Worm (Caenorhabditis elegans) whole organism, L4 larva: ENCODE data around the gene ltah-1.2.

ENCODE experiments used
- F26F4.8 ChIP-seq: fragments of 200-800 bp; sonication (Bioruptor generic); conservative IDR thresholded peaks from 2 replicates; pipeline ENCODE4 v1.3.6; 2022; ENCODE audit warnings: missing genetic modification characterization, missing compliant biosample characterization
- F49E8.2 ChIP-seq: sonication (generic microtip); optimal IDR thresholded peaks from 2 replicates; lab custom pipeline; 2016; ENCODE audit warnings: missing compliant biosample characterization, mild to moderate bottlenecking, missing genetic modification characterization, borderline replicate concordance
- dpl-1 ChIP-seq: fragments of 150-350 bp; optimal IDR thresholded peaks from 2 replicates; lab custom pipeline; 2014; ENCODE audit warnings: missing biosample characterization, missing genetic modification reagents, missing genetic modification characterization
- fos-1 ChIP-seq: fragments of 150-350 bp; optimal IDR thresholded peaks from 2 replicates; lab custom pipeline; 2014; ENCODE audit warnings: missing biosample characterization, missing genetic modification characterization
- lim-7 ChIP-seq: fragments of 200-800 bp; sonication (Bioruptor generic); IDR thresholded peaks from 2 replicates; pipeline ENCODE4 v1.3.6; 2022; ENCODE audit warnings: missing genetic modification characterization, missing compliant biosample characterization
- nhr-77 ChIP-seq: fragments of 150-350 bp; optimal IDR thresholded peaks from 2 replicates; lab custom pipeline; 2014; ENCODE audit warnings: missing biosample characterization, missing genetic modification characterization
- pqm-1 ChIP-seq: sonication (generic microtip); optimal IDR thresholded peaks from 2 replicates; lab custom pipeline; 2017; ENCODE audit warnings: missing biosample characterization, missing genetic modification characterization

- TF ChIP-seq lim-7 (no peak), nhr-77 (tag; lab: Kevin White, UChicago) (no peak), fos-1 (tag; lab: Kevin White, UChicago) (no peak), F26F4.8 (GFP tag; lab: Robert Waterston, UW) (no peak), F49E8.2 (tag; lab: Kevin White, UChicago) (no peak), pqm-1 (tag; lab: Kevin White, UChicago) (no peak), dpl-1 (GFP tag; lab: Kevin White, UChicago) (no peak)
These were observed 16.2 kb upstream of the ltah-1.2 start for ce11 chrIV:3628896-3629641.
